Fruit fly (Drosophila melanogaster): ENCODE results near the gene Flad2.
A peak's percentile ranks its signal among the peaks of the same experiment; 100 is the strongest.

Gene Flad2

dm6 chr2L:13373435-13374242, 38.7 kb upstream of the Flad2 start, which contains the start of the genes Bdp1 and CG6565 (continued):
- TF ChIP-seq CG17361 (GFP tag; IDR thresholded peaks at IDR 0.05) (peak; percentile 99), CG7271 (tag; optimal IDR thresholded peaks at IDR 0.05) (peak; percentile 75), Opbp (GFP tag; IDR thresholded peaks at IDR 0.05; ENCODE audit: partially characterized antibody) (no peak), row (GFP tag; IDR thresholded peaks at IDR 0.05) (peak; percentile 98), odd (GFP tag; optimal IDR thresholded peaks at IDR 0.05) (peak; percentile 90), CG13894 (tag; optimal IDR thresholded peaks at IDR 0.05) (peak; percentile 94), fu2 (GFP tag; optimal IDR thresholded peaks at IDR 0.05) (peak; percentile 99), Vsx1 (GFP tag; optimal IDR thresholded peaks at IDR 0.05) (peak; percentile 87), CG17328 (GFP tag; IDR thresholded peaks at IDR 0.05) (peak; percentile 90), dmrt11E (tag; optimal IDR thresholded peaks at IDR 0.05) (peak; percentile 98), CG13123 (GFP tag; optimal IDR thresholded peaks at IDR 0.05) (peak; percentile 96), CTCF (GFP tag; optimal IDR thresholded peaks at IDR 0.05) (peak; percentile 50)

- TF ChIP-seq CG18011 (GFP tag; optimal IDR thresholded peaks at IDR 0.05) (no peak), zen (tag; optimal IDR thresholded peaks at IDR 0.05) (no peak), sd (tag; optimal IDR thresholded peaks at IDR 0.05) (no peak), mirr (GFP tag; optimal IDR thresholded peaks at IDR 0.05) (peak; percentile 81), Hr51 (GFP tag; optimal IDR thresholded peaks at IDR 0.05) (no peak), Atf3 (GFP tag; optimal IDR thresholded peaks at IDR 0.05) (no peak), YL-1 (GFP tag; optimal IDR thresholded peaks at IDR 0.05) (no peak), Pdp1 (GFP tag; optimal IDR thresholded peaks at IDR 0.05) (peak in 1 of 2 experiments; percentile 86), exex (tag; optimal IDR thresholded peaks at IDR 0.05) (peak; percentile 99)
Observed at dm6 chr2L:13376086-13376485, 36.2 kb upstream of the Flad2 start.

- no peak for TF ChIP-seq CG6854 (GFP tag; optimal IDR thresholded peaks at IDR 0.05)
- no peak for TF ChIP-seq CG34376 (GFP tag; optimal IDR thresholded peaks at IDR 0.05)
- peak; percentile 71; the same call in 2 of the 3 replicates for TF ChIP-seq ken (GFP tag; IDR thresholded peaks at IDR 0.05)
- TF ChIP-seq gt (GFP tag; IDR thresholded peaks at IDR 0.05): no peak
- peak in 1 of 2 experiments; percentile 39 for TF ChIP-seq crp (GFP tag; optimal IDR thresholded peaks at IDR 0.05)
- no peak for TF ChIP-seq cg (GFP tag; optimal IDR thresholded peaks at IDR 0.05)
- TF ChIP-seq ro (GFP tag; IDR thresholded peaks at IDR 0.05): no peak
- peak; percentile 61 for TF ChIP-seq Hsf (GFP tag; optimal IDR thresholded peaks at IDR 0.05)
- no peak for TF ChIP-seq MTF-1 (GFP tag; optimal IDR thresholded peaks at IDR 0.05; ENCODE audit: borderline replicate concordance)
- no peak for TF ChIP-seq Dek (tag; optimal IDR thresholded peaks at IDR 0.05)
- no peak for TF ChIP-seq Camta (GFP tag; optimal IDR thresholded peaks at IDR 0.05)
- TF ChIP-seq yki (optimal IDR thresholded peaks at IDR 0.05): no peak
- TF ChIP-seq jing (GFP tag; optimal IDR thresholded peaks at IDR 0.05): no peak
- peak; percentile 49; the same call in 1 of the 2 replicates for TF ChIP-seq hbn (GFP tag; IDR thresholded peaks at IDR 0.05; ENCODE audit: partially characterized antibody)
- peak; percentile 91 for TF ChIP-seq Abd-B (GFP tag; optimal IDR thresholded peaks at IDR 0.05)
- no peak for TF ChIP-seq BtbVII (GFP tag; optimal IDR thresholded peaks at IDR 0.05)
- TF ChIP-seq maf-S (GFP tag; optimal IDR thresholded peaks at IDR 0.05): peak; percentile 17
- TF ChIP-seq seq (GFP tag; IDR thresholded peaks at IDR 0.05): no peak
- peak; percentile 36 for TF ChIP-seq CG1233 (GFP tag; optimal IDR thresholded peaks at IDR 0.05)
- no peak; the same call in 1 of the 2 replicates for TF ChIP-seq tna (GFP tag; IDR thresholded peaks at IDR 0.05; ENCODE audit: partially characterized antibody)
- peak; percentile 52 for TF ChIP-seq CG12942 (GFP tag; optimal IDR thresholded peaks at IDR 0.05)
- no peak for TF ChIP-seq ems (GFP tag; optimal IDR thresholded peaks at IDR 0.05)
- no peak for TF ChIP-seq z (GFP tag; IDR thresholded peaks at IDR 0.05)
- peak; percentile 20 for TF ChIP-seq CG30431 (GFP tag; optimal IDR thresholded peaks at IDR 0.05)
- no peak for TF ChIP-seq crol (GFP tag; IDR thresholded peaks at IDR 0.05)
- TF ChIP-seq CG34422 (GFP tag; IDR thresholded peaks at IDR 0.05): 0 out of 3 replicates have a peak, but pooled peaks have one; percentile 57
Observed at dm6 chr2L:13378488-13378964, 33.8 kb upstream of the Flad2 start, which contains the start of the genes CG9302 and beta'COP. TSS of gene CG9302 (minus strand) at chr2L:13378538. TSS of gene beta'COP (plus strand) at chr2L:13378902.

All from whole organism, embryonic.